Worm (Caenorhabditis elegans) whole organism, young adult: ENCODE data around the gene T10B5.7.

Experiments
- C06A6.2 ChIP-seq: fragments of 200-800 bp; sonication (Bioruptor generic); conservative IDR thresholded peaks from 2 replicates; pipeline ENCODE4 v1.3.6; 2022; ENCODE audit warnings: missing genetic modification characterization, missing compliant biosample characterization
- D2030.7 ChIP-seq: fragments of 200-800 bp; sonication (Bioruptor generic); IDR thresholded peaks from 2 replicates; pipeline ENCODE4 v1.3.6; 2022; ENCODE audit warnings: missing genetic modification reagents, missing genetic modification characterization, missing compliant biosample characterization
- F33H1.4 ChIP-seq: fragments of 200-800 bp; sonication (Bioruptor generic); IDR thresholded peaks from 2 replicates; pipeline ENCODE4 v1.3.6; 2022; ENCODE audit warnings: missing genetic modification reagents, missing genetic modification characterization, missing compliant biosample characterization
- Y67H2A.10 ChIP-seq: fragments of 200-800 bp; sonication (Bioruptor generic); conservative IDR thresholded peaks from 2 replicates; pipeline ENCODE4 v1.3.6; 2022; ENCODE audit warnings: missing genetic modification reagents, missing genetic modification characterization, missing compliant biosample characterization
- ama-1 ChIP-seq, 3 experiments: fragments of 150-350 bp in 1 of 3; sonication (generic microtip) in 2 of 3; optimal IDR thresholded peaks; 2 replicates each; lab custom pipeline; 2014 to 2018; ENCODE audit warnings: missing biosample characterization in 2 of 3, missing genetic modification characterization in 2 of 3, missing genetic modification reagents in 2 of 3
- ccch-3 ChIP-seq: fragments of 200-800 bp; sonication (Bioruptor generic); optimal IDR thresholded peaks from 2 replicates; lab custom pipeline; 2018; ENCODE audit warnings: mild to moderate bottlenecking, missing genetic modification characterization, missing compliant biosample characterization
- ceh-100 ChIP-seq: fragments of 200-800 bp; sonication (Bioruptor generic); IDR thresholded peaks from 2 replicates; pipeline ENCODE4 v1.3.6; 2022; ENCODE audit warnings: missing genetic modification reagents, missing genetic modification characterization, missing compliant biosample characterization
- ceh-27 ChIP-seq: fragments of 200-800 bp; sonication (Bioruptor generic); optimal IDR thresholded peaks from 2 replicates; lab custom pipeline; 2018; ENCODE audit warnings: mild to moderate bottlenecking, missing genetic modification characterization, moderate library complexity, missing compliant biosample characterization
- ceh-40 ChIP-seq: fragments of 200-800 bp; sonication (Bioruptor generic); IDR thresholded peaks from 2 replicates; pipeline ENCODE4 v1.3.6; 2022; ENCODE audit warnings: missing genetic modification characterization, missing compliant biosample characterization
- ceh-91 ChIP-seq: fragments of 200-800 bp; sonication (Bioruptor generic); IDR thresholded peaks from 2 replicates; pipeline ENCODE4 v1.3.6; 2022; ENCODE audit warnings: missing genetic modification reagents, missing genetic modification characterization, missing compliant biosample characterization
- die-1 ChIP-seq: sonication (generic microtip); optimal IDR thresholded peaks from 2 replicates; lab custom pipeline; 2016; ENCODE audit warnings: missing genotype, mild to moderate bottlenecking, missing genetic modification characterization, missing compliant biosample characterization
- dpl-1 ChIP-seq: fragments of 150-350 bp; optimal IDR thresholded peaks from 2 replicates; lab custom pipeline; 2014; ENCODE audit warnings: missing biosample characterization, missing genetic modification reagents, missing genetic modification characterization
- efl-1 ChIP-seq: fragments of 150-350 bp; optimal IDR thresholded peaks from 2 replicates; lab custom pipeline; 2014; ENCODE audit warnings: missing biosample characterization, missing genetic modification reagents, missing genetic modification characterization
- egl-18 ChIP-seq: fragments of 200-800 bp; sonication (Bioruptor generic); IDR thresholded peaks from 2 replicates; pipeline ENCODE4 v1.3.6; 2022; ENCODE audit warnings: missing genetic modification reagents, missing genetic modification characterization, missing compliant biosample characterization
- lin-40 ChIP-seq: sonication (generic microtip); optimal IDR thresholded peaks from 2 replicates; lab custom pipeline; 2016; ENCODE audit warnings: missing genetic modification characterization, mild to moderate bottlenecking, missing compliant biosample characterization, missing genotype, missing genetic modification reagents
- lin-54 ChIP-seq: fragments of 200-800 bp; sonication (Bioruptor generic); optimal IDR thresholded peaks from 2 replicates; lab custom pipeline; 2018; ENCODE audit warnings: mild to moderate bottlenecking, missing genetic modification characterization, missing compliant biosample characterization
- lsl-1 ChIP-seq: fragments of 200-800 bp; sonication (Bioruptor generic); optimal IDR thresholded peaks from 2 replicates; lab custom pipeline; 2018; ENCODE audit warnings: mild to moderate bottlenecking, missing genetic modification characterization, moderate library complexity, missing compliant biosample characterization
- lsy-27 ChIP-seq: sonication (generic microtip); optimal IDR thresholded peaks from 2 replicates; lab custom pipeline; 2017; ENCODE audit warnings: missing genetic modification characterization, mild to moderate bottlenecking, missing compliant biosample characterization, antibody characterized with exemption, missing genotype, borderline replicate concordance; ENCODE audit not compliant: insufficient read depth
- madf-3 ChIP-seq: fragments of 200-800 bp; sonication (Bioruptor generic); IDR thresholded peaks from 2 replicates; pipeline ENCODE4 v1.3.6; 2022; ENCODE audit warnings: missing genetic modification reagents, missing genetic modification characterization, missing compliant biosample characterization
- mel-28 ChIP-seq: sonication (generic microtip); optimal IDR thresholded peaks from 2 replicates; lab custom pipeline; 2016; ENCODE audit warnings: borderline replicate concordance, mild to moderate bottlenecking, missing genetic modification characterization, missing compliant biosample characterization
- nhr-179 ChIP-seq: sonication (generic microtip); optimal IDR thresholded peaks from 2 replicates; lab custom pipeline; 2016; ENCODE audit warnings: mild to moderate bottlenecking, missing genetic modification characterization, missing compliant biosample characterization
- nhr-27 ChIP-seq: fragments of 200-800 bp; sonication (Bioruptor generic); optimal IDR thresholded peaks from 2 replicates; lab custom pipeline; 2018; ENCODE audit warnings: mild to moderate bottlenecking, missing genetic modification characterization, moderate library complexity, missing compliant biosample characterization
- nhr-80 ChIP-seq: sonication (generic microtip); optimal IDR thresholded peaks from 2 replicates; lab custom pipeline; 2016; ENCODE audit warnings: missing genetic modification characterization, missing compliant biosample characterization
- rcor-1 ChIP-seq: fragments of 200-800 bp; sonication (Bioruptor generic); IDR thresholded peaks from 2 replicates; pipeline ENCODE4 v1.3.6; 2022; ENCODE audit warnings: missing genetic modification reagents, missing genetic modification characterization, missing compliant biosample characterization
- repo-1 ChIP-seq: sonication (generic microtip); optimal IDR thresholded peaks from 2 replicates; lab custom pipeline; 2017; ENCODE audit warnings: mild to moderate bottlenecking, missing genetic modification characterization, missing compliant biosample characterization
- rpc-1 ChIP-seq, 2 experiments: fragments of 150-350 bp in 1 of 2; sonication (generic microtip) in 1 of 2; optimal IDR thresholded peaks; 2 replicates each; lab custom pipeline; 2014 to 2018; ENCODE audit warnings: missing biosample characterization in 1 of 2, missing genetic modification characterization in 1 of 2, missing genetic modification reagents in 1 of 2, missing genotype in 1 of 2
- snpc-1.1 ChIP-seq: sonication (generic microtip); optimal IDR thresholded peaks from 2 replicates; lab custom pipeline; 2017; ENCODE audit warnings: missing genetic modification characterization, mild to moderate bottlenecking, missing compliant biosample characterization, antibody characterized with exemption, moderate library complexity, missing genotype, missing genetic modification reagents; ENCODE audit not compliant: insufficient read depth
- snpc-3.4 ChIP-seq: sonication (generic microtip); optimal IDR thresholded peaks from 2 replicates; lab custom pipeline; 2017; ENCODE audit warnings: missing genetic modification characterization, mild to moderate bottlenecking, missing compliant biosample characterization, antibody characterized with exemption, moderate library complexity, missing genotype, missing genetic modification reagents
- tbp1 ChIP-seq: fragments of 200-800 bp; sonication (Bioruptor generic); optimal IDR thresholded peaks from 2 replicates; lab custom pipeline; 2018; ENCODE audit warnings: mild to moderate bottlenecking, missing genetic modification characterization, missing compliant biosample characterization
- tbx-9 ChIP-seq: sonication (generic microtip); optimal IDR thresholded peaks from 2 replicates; lab custom pipeline; 2016; ENCODE audit warnings: borderline replicate concordance, missing genetic modification characterization, inconsistent platforms, missing compliant biosample characterization
- tlf-1 ChIP-seq: fragments of 200-800 bp; sonication (Bioruptor generic); optimal IDR thresholded peaks from 2 replicates; lab custom pipeline; 2018; ENCODE audit warnings: mild to moderate bottlenecking, missing genetic modification characterization, missing compliant biosample characterization

Gene T10B5.7

DNA sequence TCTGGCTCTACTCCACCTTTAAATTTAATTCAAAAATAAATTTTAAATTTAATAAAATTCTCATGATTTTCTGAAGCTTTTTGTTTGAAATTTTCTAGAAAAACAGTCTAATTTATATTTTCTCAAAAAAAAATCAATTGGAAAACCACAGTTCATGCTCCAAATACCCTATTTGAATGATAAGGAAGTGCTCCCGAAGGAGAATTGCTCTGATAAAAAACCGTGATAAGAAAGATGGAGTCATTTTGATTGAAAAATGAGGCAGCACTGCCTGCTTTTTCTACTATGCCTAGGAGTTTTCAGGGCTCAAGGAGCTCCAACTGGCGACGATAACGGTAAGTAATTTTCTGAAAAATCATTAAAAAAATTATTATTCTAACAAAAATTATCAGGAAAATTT is at the start of gene T10B5.7:
T10B5.7 (plus strand) TSS at position 225 of the 400 bp plus-strand sequence.
- TF ChIP-seq ceh-27 (GFP tag; lab: Kevin White, UChicago) (no peak), nhr-179 (tag; lab: Kevin White, UChicago) (no peak), lsl-1 (GFP tag; lab: Kevin White, UChicago) (no peak), nhr-80 (tag; lab: Kevin White, UChicago) (peak; percentile 46), ceh-100 (GFP tag; lab: Robert Waterston, UW) (no peak)

- TF ChIP-seq mel-28 (no peak), rpc-1 (optimal IDR thresholded peaks at IDR 0.05; lab: Kevin White, UChicago) (no peak), rpc-1 (tag; optimal IDR thresholded peaks at IDR 0.05; lab: Kevin White, UChicago) (peak; percentile 62), D2030.7 (GFP tag; lab: Robert Waterston, UW) (peak; percentile 41; the same call in 1 of the 2 replicates), tbp1 (peak; percentile 34)
Observed at ce11 chrV:1797900-1798299, 48.1 kb upstream of the T10B5.7 start, which contains the start of gene F36H9.10. F36H9.10 (plus strand) TSS chrV:1798200.

DNA sequence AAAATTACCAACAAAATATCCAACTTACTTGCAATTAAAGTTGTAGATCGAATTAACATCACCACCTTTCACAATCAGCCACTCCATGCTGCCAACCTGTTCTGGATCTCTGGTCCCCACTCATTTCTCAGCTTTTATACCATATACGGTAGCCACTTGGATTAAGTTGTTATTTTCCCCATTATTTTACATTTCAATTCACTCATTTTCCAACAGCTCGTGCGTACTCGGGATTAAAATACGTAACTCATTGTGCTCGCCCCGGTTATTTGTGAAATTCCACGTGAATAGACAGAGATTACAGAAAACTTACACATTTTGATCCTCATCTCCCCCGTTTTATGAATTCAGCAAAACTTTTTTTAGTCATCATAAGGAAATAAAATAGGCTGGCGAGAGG is 43.0 kb upstream of the T10B5.7 start, which contains the start of gene srt-41:
srt-41 (minus strand) TSS at position 101 of the 400 bp plus-strand sequence.
- TF ChIP-seq D2030.7 (GFP tag; lab: Robert Waterston, UW) (no peak), ceh-91 (GFP tag; lab: Robert Waterston, UW) (no peak), snpc-3.4 (tag; lab: Kevin White, UChicago) (no peak), F33H1.4 (GFP tag; lab: Robert Waterston, UW) (no peak), lin-40 (tag; lab: Kevin White, UChicago) (no peak), lsy-27 (tag; lab: Kevin White, UChicago) (no peak), madf-3 (GFP tag; lab: Robert Waterston, UW) (no peak), ceh-40 (GFP tag; lab: Robert Waterston, UW) (no peak), dpl-1 (GFP tag; lab: Kevin White, UChicago) (no peak), C06A6.2 (GFP tag; lab: Robert Waterston, UW) (no peak), nhr-27 (tag; lab: Kevin White, UChicago) (no peak), rcor-1 (GFP tag; lab: Robert Waterston, UW) (no peak), lin-54 (GFP tag; lab: Kevin White, UChicago) (no peak), efl-1 (no peak), tbx-9 (tag; lab: Kevin White, UChicago) (no peak), snpc-1.1 (tag; lab: Kevin White, UChicago) (no peak)

DNA sequence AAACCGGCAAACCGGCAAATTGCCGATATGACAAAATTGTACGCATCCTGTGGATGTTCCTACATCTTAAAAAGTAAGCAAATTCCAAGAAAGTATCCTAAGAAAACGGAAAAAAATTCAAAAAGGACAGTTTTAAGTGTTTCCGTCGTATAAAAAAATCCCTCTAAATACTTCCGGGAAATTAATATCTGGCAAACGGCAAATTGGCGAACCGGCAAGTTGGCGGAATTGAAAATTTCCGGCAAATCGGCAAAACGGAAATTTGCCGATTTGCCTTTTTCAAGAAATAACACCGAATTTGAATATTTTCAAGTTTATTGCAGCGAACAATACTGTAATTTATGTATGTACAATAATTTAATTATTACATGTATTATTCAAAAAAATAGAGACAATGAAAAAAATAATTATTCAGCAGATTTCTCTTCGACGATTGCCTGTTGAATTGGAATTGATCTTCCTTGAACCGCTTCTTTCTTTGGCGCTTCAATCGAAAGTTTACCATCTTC is 41.9 kb upstream of the T10B5.7 start:
- TF ChIP-seq ccch-3, result no peak
- TF ChIP-seq repo-1 (tag; lab: Kevin White, UChicago), result peak; percentile 5
- no peak for TF ChIP-seq ceh-91 (GFP tag; lab: Robert Waterston, UW)
- TF ChIP-seq egl-18, result no peak
- no peak for TF ChIP-seq tlf-1 (GFP tag; lab: Kevin White, UChicago)
- no peak for TF ChIP-seq lin-40 (tag; lab: Kevin White, UChicago)
- TF ChIP-seq ama-1 (optimal IDR thresholded peaks at IDR 0.05; lab: Kevin White, UChicago), result peak; percentile 38
- no peak for TF ChIP-seq ama-1 (GFP tag; optimal IDR thresholded peaks at IDR 0.05; lab: Kevin White, UChicago)
- TF ChIP-seq nhr-80 (tag; lab: Kevin White, UChicago), result peak; percentile 5
- no peak for TF ChIP-seq die-1 (tag; lab: Kevin White, UChicago)
- no peak for TF ChIP-seq Y67H2A.10 (GFP tag; lab: Robert Waterston, UW)
